Worm (Caenorhabditis elegans) whole organism, mixed stage, embryonic: Measurements from ENCODE around the gene K06B9.6.

Experiments used
- bed-3 ChIP-seq: fragments of 200-800 bp; sonication (Bioruptor generic); optimal IDR thresholded peaks from 3 replicates; lab custom pipeline; 2018; ENCODE audit warnings: mild to moderate bottlenecking, missing genetic modification characterization, moderate library complexity, missing compliant biosample characterization
- blmp-1 ChIP-seq: fragments of 150-350 bp; optimal IDR thresholded peaks from 2 replicates; lab custom pipeline; 2014; ENCODE audit warnings: missing biosample characterization, missing genetic modification characterization
- ceh-39 ChIP-seq: fragments of 150-350 bp; optimal IDR thresholded peaks from 2 replicates; lab custom pipeline; 2014; ENCODE audit warnings: missing biosample characterization, missing genetic modification characterization
- ceh-43 ChIP-seq: fragments of 200-800 bp; sonication (Bioruptor generic); optimal IDR thresholded peaks from 2 replicates; lab custom pipeline; 2018; ENCODE audit warnings: mild to moderate bottlenecking, missing genetic modification characterization, moderate library complexity, missing compliant biosample characterization
- ceh-83 ChIP-seq: fragments of 200-800 bp; sonication (Bioruptor generic); optimal IDR thresholded peaks from 2 replicates; lab custom pipeline; 2018; ENCODE audit warnings: mild to moderate bottlenecking, missing genetic modification characterization, missing compliant biosample characterization
- cnd-1 ChIP-seq: fragments of 200-800 bp; sonication (Bioruptor generic); optimal IDR thresholded peaks from 2 replicates; lab custom pipeline; 2018; ENCODE audit warnings: mild to moderate bottlenecking, missing genetic modification characterization, missing compliant biosample characterization
- drap-1 ChIP-seq: fragments of 200-800 bp; sonication (Bioruptor generic); optimal IDR thresholded peaks from 3 replicates; lab custom pipeline; 2018; ENCODE audit warnings: mild to moderate bottlenecking, missing genetic modification characterization, missing compliant biosample characterization
- elt-1 ChIP-seq: sonication (generic microtip); optimal IDR thresholded peaks from 2 replicates; lab custom pipeline; 2017; ENCODE audit warnings: missing genetic modification characterization, mild to moderate bottlenecking, missing compliant biosample characterization, antibody characterized with exemption, moderate library complexity, borderline replicate concordance; ENCODE audit not compliant: insufficient read depth
- flh-1 ChIP-seq: fragments of 200-800 bp; sonication (Bioruptor generic); optimal IDR thresholded peaks from 2 replicates; lab custom pipeline; 2018; ENCODE audit warnings: mild to moderate bottlenecking, missing genetic modification characterization, moderate library complexity, missing compliant biosample characterization
- hlh-1 ChIP-seq: fragments of 150-350 bp; optimal IDR thresholded peaks from 2 replicates; lab custom pipeline; 2014; ENCODE audit warnings: missing biosample characterization, missing genetic modification reagents, missing genetic modification characterization
- lin-13 ChIP-seq: fragments of 150-350 bp; optimal IDR thresholded peaks from 2 replicates; lab custom pipeline; 2014; ENCODE audit warnings: missing biosample characterization, missing genetic modification characterization
- lin-32 ChIP-seq: fragments of 200-800 bp; sonication (Bioruptor generic); optimal IDR thresholded peaks from 2 replicates; lab custom pipeline; 2018; ENCODE audit warnings: mild to moderate bottlenecking, missing genetic modification characterization, missing compliant biosample characterization
- lsy-2 ChIP-seq: fragments of 150-350 bp; optimal IDR thresholded peaks from 2 replicates; lab custom pipeline; 2014; ENCODE audit warnings: missing biosample characterization, missing genetic modification characterization
- mab-5 ChIP-seq: fragments of 150-350 bp; optimal IDR thresholded peaks from 2 replicates; lab custom pipeline; 2014; ENCODE audit warnings: missing biosample characterization, missing genetic modification characterization
- mep-1 ChIP-seq: fragments of 150-350 bp; optimal IDR thresholded peaks from 2 replicates; lab custom pipeline; 2017; ENCODE audit warnings: missing biosample characterization, missing genetic modification reagents, missing genetic modification characterization, inconsistent platforms
- mls-2 ChIP-seq: sonication (generic microtip); optimal IDR thresholded peaks from 2 replicates; lab custom pipeline; 2016; ENCODE audit warnings: mild to moderate bottlenecking, missing genetic modification characterization, moderate library complexity, missing compliant biosample characterization
- nhr-12 ChIP-seq: fragments of 150-350 bp; optimal IDR thresholded peaks from 2 replicates; lab custom pipeline; 2014; ENCODE audit warnings: missing biosample characterization, missing genetic modification characterization
- nhr-2 ChIP-seq: fragments of 150-350 bp; optimal IDR thresholded peaks from 2 replicates; lab custom pipeline; 2014; ENCODE audit warnings: missing biosample characterization, missing genetic modification characterization
- nhr-76 ChIP-seq: sonication (generic microtip); optimal IDR thresholded peaks from 2 replicates; lab custom pipeline; 2017; ENCODE audit warnings: missing biosample characterization, missing genetic modification characterization
- pha-4 ChIP-seq: fragments of 150-350 bp; optimal IDR thresholded peaks from 2 replicates; lab custom pipeline; 2018; ENCODE audit warnings: missing biosample characterization, missing genetic modification reagents, missing genetic modification characterization
- sem-2 ChIP-seq: fragments of 200-800 bp; sonication (Bioruptor generic); optimal IDR thresholded peaks from 2 replicates; lab custom pipeline; 2018; ENCODE audit warnings: mild to moderate bottlenecking, missing genetic modification characterization, missing compliant biosample characterization
- snpc-4 ChIP-seq: fragments of 150-350 bp; optimal IDR thresholded peaks from 2 replicates; lab custom pipeline; 2014; ENCODE audit warnings: missing biosample characterization, missing genetic modification characterization
- unc-120 ChIP-seq: sonication (generic microtip); optimal IDR thresholded peaks from 2 replicates; lab custom pipeline; 2017; ENCODE audit warnings: missing genetic modification characterization, missing compliant biosample characterization; ENCODE audit not compliant: poor library complexity, severe bottlenecking
- unc-39 ChIP-seq: fragments of 150-350 bp; optimal IDR thresholded peaks from 2 replicates; lab custom pipeline; 2014; ENCODE audit warnings: missing biosample characterization, missing genetic modification characterization
- unc-62 ChIP-seq: fragments of 150-350 bp; optimal IDR thresholded peaks from 2 replicates; lab custom pipeline; 2014; ENCODE audit warnings: missing biosample characterization, missing genetic modification reagents, missing genetic modification characterization
- zip-8 ChIP-seq: fragments of 150-350 bp; optimal IDR thresholded peaks from 2 replicates; lab custom pipeline; 2014; ENCODE audit warnings: missing biosample characterization, missing genetic modification characterization
- ztf-11 ChIP-seq: fragments of 150-350 bp; optimal IDR thresholded peaks from 2 replicates; lab custom pipeline; 2014; ENCODE audit warnings: missing biosample characterization, missing genetic modification characterization

Gene K06B9.6

DNA sequence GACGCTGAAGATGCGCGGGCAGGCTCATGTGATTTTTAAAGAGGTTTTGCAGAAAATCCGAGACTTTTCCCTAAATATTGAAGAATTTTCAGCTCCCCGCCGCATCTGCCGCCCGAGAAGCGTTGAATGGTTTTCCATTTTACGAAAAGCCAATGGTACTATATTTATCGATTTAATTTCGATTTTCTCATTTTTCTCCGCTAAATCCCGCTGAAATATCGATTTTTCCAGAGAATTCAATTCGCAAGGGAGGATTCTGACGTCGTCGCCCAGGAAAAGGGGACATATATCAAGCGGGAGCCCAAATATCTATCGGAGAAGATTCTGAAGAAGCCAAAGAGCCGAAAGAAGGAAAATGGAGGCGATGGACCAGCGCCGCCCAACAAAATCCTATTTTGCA, 24.4 kb downstream of the K06B9.6 start:
- no peak for TF ChIP-seq mab-5
- TF ChIP-seq, all 35 proteins: peak for 0

DNA sequence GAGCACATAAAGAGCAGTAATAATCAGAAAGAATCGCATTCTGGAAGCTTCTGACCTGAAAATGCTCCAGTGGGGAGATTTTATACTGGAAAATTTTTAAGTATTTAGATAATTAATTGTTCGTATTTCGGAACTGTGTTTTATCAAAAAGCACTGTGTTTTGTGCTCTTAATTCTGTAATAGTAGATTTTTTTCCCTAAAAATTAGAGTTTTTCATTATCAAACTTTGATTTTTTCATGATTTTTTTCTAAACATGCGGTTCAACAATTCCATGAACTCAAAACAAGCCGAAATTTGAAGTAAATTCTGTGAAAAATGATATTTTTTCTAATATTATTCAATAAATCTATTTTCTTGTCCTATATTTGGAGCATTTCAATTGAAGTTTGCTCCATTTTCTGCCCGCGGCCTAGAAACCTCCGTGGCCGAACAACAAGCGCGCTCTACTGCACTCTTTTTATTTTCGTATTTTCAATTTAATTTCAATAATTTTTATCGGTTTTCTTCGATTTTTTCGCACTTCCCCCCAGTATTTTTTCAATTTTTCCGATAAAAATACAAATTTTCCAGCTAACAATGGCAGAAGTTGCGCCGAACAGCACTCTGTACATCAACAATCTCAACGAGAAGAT, 25.0 kb downstream of the K06B9.6 start, which contains the start of the genes K08D10.13 and rnp-2:
K08D10.13 (minus strand) TSS at position 51 of the 633 bp plus-strand sequence.
rnp-2 (plus strand) TSS at position 546 of the 633 bp plus-strand sequence.
- peak; percentile 60 for TF ChIP-seq lsy-2 (tag; lab: Kevin White, UChicago)
- TF ChIP-seq ceh-39 (tag; lab: Kevin White, UChicago), result no peak
- no peak for TF ChIP-seq cnd-1
- no peak for TF ChIP-seq lin-32
- no peak for TF ChIP-seq unc-39
- no peak for TF ChIP-seq nhr-2 (tag; lab: Kevin White, UChicago)
- no peak for TF ChIP-seq zip-8 (tag; lab: Kevin White, UChicago)
- TF ChIP-seq lin-13, result peak; percentile 4
- TF ChIP-seq mep-1 (tag; lab: Kevin White, UChicago), result peak; percentile 41
- TF ChIP-seq blmp-1, result no peak
- TF ChIP-seq flh-1 (GFP tag; lab: Kevin White, UChicago), result no peak
- no peak for TF ChIP-seq hlh-1
- TF ChIP-seq sem-2 (GFP tag; lab: Kevin White, UChicago), result no peak
- no peak for TF ChIP-seq ztf-11
- TF ChIP-seq, all 35 proteins: peak for 3

DNA sequence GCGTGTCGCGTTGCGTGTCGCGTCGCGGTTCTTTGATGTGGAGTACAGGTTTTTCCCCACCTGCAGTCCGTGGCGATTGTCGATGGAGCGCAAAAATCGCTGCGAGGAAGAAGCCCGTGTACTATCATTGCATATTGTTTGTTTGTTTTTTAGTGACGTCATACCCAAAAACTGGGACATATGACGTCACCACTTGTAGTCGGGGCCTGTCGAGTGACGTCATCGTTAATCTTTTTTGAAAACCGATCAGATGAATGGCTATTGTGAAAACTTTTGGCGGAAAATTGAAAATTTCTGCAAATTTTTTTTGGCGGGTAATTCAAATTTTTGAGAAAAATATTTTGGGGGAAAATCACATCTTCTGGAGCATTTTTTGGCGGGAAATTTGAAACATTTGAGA, 29.3 kb downstream of the K06B9.6 start:
- peak; percentile 100 for TF ChIP-seq zip-8 (tag; lab: Kevin White, UChicago)
- TF ChIP-seq hlh-1, result no peak
- TF ChIP-seq mab-5, result no peak
- no peak for TF ChIP-seq lsy-2 (tag; lab: Kevin White, UChicago)
- TF ChIP-seq, all 35 proteins: peak for 1

DNA sequence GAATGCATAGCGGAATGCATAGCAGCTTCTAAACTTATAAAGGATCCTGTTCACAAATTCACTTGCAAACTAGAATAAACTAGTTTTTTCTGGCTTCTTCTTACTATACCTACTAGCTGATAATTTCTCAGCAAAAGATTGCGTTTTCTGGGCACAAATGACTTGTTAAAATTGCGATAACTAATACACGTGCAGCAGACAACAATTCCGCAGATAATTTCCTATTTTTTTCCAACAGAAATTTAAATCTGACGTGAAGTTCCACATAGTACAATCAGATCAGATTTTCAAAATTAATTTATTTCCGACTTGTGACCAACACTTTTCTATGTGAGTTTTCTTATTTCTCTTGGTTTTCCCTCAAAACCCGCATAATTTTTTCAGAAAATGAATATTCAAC, 32.2 kb downstream of the K06B9.6 start, which contains the start of gene scrm-8:
scrm-8 (plus strand) TSS at position 301 of the 400 bp plus-strand sequence.
- TF ChIP-seq mab-5, result no peak
- TF ChIP-seq sem-2 (GFP tag; lab: Kevin White, UChicago), result no peak

DNA sequence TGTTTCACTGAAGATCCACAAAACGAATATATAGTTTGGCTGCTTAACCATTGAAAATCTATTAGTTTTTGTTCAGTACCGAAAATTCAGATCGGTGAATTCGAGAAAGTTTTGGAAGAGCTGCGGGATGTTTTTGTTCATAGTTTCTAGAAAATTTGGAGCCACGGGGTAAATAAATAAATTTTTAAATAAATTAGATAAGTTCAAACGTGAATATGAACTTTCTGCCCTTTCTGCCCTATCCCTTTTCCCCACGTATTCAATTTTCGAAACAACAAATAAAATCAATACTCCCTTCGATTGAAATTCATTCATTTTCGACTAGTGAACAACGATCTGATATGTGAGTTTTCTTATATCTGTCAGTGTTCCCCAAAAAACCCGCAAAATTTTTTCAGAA, 34.5 kb downstream of the K06B9.6 start, which contains the start of gene scrm-5:
scrm-5 (plus strand) TSS at position 301 of the 400 bp plus-strand sequence.
- no peak for TF ChIP-seq cnd-1
- no peak for TF ChIP-seq mep-1 (tag; lab: Kevin White, UChicago)
- TF ChIP-seq nhr-12 (tag; lab: Kevin White, UChicago), result no peak
- TF ChIP-seq lin-32, result no peak
- TF ChIP-seq elt-1 (tag; lab: Kevin White, UChicago), result no peak
- TF ChIP-seq ceh-83 (GFP tag; lab: Kevin White, UChicago), result no peak
- TF ChIP-seq ztf-11, result no peak
- TF ChIP-seq unc-62 (GFP tag; lab: Kevin White, UChicago), result no peak
- no peak for TF ChIP-seq snpc-4 (tag; lab: Kevin White, UChicago)

DNA sequence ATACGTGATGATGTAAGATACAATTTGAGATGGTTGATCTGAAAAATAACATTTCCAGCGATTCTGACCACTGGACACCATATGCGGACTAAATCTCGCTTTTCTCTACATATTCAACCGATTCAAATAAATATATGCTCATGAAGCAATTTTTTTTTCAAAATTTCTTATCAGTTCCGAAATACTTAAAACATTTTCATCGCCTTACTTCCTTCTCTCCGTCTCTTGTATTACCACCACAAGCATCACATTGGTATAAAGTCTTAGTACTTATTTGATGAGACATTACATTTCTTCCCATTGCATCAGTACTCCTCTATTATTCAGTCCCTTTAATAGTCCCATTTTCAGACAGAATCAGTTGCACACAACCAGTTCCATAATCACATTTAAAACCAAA, 42.0 kb downstream of the K06B9.6 start, which contains the start of gene K08D10.14:
K08D10.14 (plus strand) TSS at position 301 of the 400 bp plus-strand sequence.
- TF ChIP-seq nhr-12 (tag; lab: Kevin White, UChicago) (no peak), mls-2 (tag; lab: Kevin White, UChicago) (no peak), unc-120 (no peak), sem-2 (GFP tag; lab: Kevin White, UChicago) (no peak), drap-1 (no peak), pha-4 (tag; lab: Kevin White, UChicago) (no peak), zip-8 (tag; lab: Kevin White, UChicago) (no peak), lin-13 (no peak), flh-1 (GFP tag; lab: Kevin White, UChicago) (no peak), ceh-83 (GFP tag; lab: Kevin White, UChicago) (no peak), nhr-76 (tag; lab: Kevin White, UChicago) (no peak), mab-5 (no peak), lin-32 (no peak), bed-3 (GFP tag; lab: Kevin White, UChicago) (no peak)

DNA sequence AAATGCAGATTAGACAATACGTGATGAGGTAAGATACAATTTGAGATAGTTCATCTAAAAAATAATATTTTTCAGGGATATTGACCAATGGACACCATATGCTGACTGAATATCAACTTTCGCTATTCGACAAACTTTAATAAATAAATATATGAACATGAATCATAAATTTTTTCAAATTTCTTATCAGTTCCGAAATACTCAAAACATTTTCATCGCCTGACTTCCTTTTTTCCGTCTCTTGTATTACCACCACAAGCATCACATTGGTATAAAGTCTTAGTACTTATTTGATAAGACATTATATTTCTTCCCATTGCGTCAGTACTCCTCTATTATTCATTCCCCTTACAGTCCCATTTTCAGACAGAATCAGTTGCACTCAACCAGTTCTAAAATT, 44.5 kb downstream of the K06B9.6 start, which contains the start of the genes K08D10.10 and R07C12.1:
K08D10.10 (plus strand) TSS at position 93 of the 400 bp plus-strand sequence.
R07C12.1 (plus strand) TSS at position 314 of the 400 bp plus-strand sequence.
- TF ChIP-seq unc-62 (GFP tag; lab: Kevin White, UChicago), result no peak
- no peak for TF ChIP-seq snpc-4 (tag; lab: Kevin White, UChicago)
- TF ChIP-seq ztf-11, result no peak
- TF ChIP-seq ceh-43 (GFP tag; lab: Kevin White, UChicago), result no peak
